Fruit fly (Drosophila melanogaster) whole organism, embryonic: ENCODE measurements around the gene qjt.

ENCODE experiments used
- Atf-2 ChIP-seq: fragments of 200-800 bp; sonication (Bioruptor generic); optimal IDR thresholded peaks from 2 replicates; lab custom pipeline; 2016; ENCODE audit warnings: missing biosample characterization, missing genetic modification characterization
- B-H1 ChIP-seq: fragments of 200-800 bp; sonication (Bioruptor generic); IDR thresholded peaks from 3 replicates; pipeline ENCODE4 v1.3.6; 2022; ENCODE audit warnings: missing biosample characterization, missing genetic modification characterization
- CG10147 ChIP-seq: fragments of 200-800 bp; sonication (Bioruptor generic); optimal IDR thresholded peaks from 2 replicates; lab custom pipeline; 2019; ENCODE audit warnings: missing biosample characterization, mild to moderate bottlenecking, missing genetic modification characterization, moderate library complexity
- CG11093 ChIP-seq: fragments of 200-800 bp; sonication (Bioruptor generic); IDR thresholded peaks from 3 replicates; pipeline ENCODE4 v1.3.6; 2022; ENCODE audit warnings: missing biosample characterization, missing genetic modification characterization
- CG11695 ChIP-seq: fragments of 200-800 bp; sonication (Bioruptor generic); IDR thresholded peaks from 3 replicates; pipeline ENCODE4 v1.3.6; 2022; ENCODE audit warnings: missing biosample characterization, missing genetic modification characterization
- CG1233 ChIP-seq: fragments of 200-800 bp; sonication (Bioruptor generic); optimal IDR thresholded peaks from 4 replicates; lab custom pipeline; 2018; ENCODE audit warnings: missing biosample characterization, mild to moderate bottlenecking, missing genetic modification characterization
- CG12744 ChIP-seq: fragments of 200-800 bp; sonication (Bioruptor generic); optimal IDR thresholded peaks from 2 replicates; lab custom pipeline; 2016; ENCODE audit warnings: missing biosample characterization, missing genetic modification characterization
- CG15479 ChIP-seq: fragments of 200-800 bp; sonication (Bioruptor generic); optimal IDR thresholded peaks from 3 replicates; lab custom pipeline; 2019; ENCODE audit warnings: missing biosample characterization, mild to moderate bottlenecking, missing genetic modification characterization, moderate library complexity
- CG2199 ChIP-seq: fragments of 200-800 bp; sonication (Bioruptor generic); IDR thresholded peaks from 3 replicates; pipeline ENCODE4 v1.3.6; 2022; ENCODE audit warnings: missing biosample characterization, missing genetic modification characterization
- CG4360 ChIP-seq: fragments of 200-800 bp; sonication (Bioruptor generic); IDR thresholded peaks from 2 replicates; pipeline ENCODE4 v1.3.6; 2022; ENCODE audit warnings: missing biosample characterization, missing genetic modification characterization
- CG4730 ChIP-seq: fragments of 200-800 bp; sonication (Bioruptor generic); IDR thresholded peaks from 2 replicates; pipeline ENCODE4 v1.3.6; 2022; ENCODE audit warnings: missing biosample characterization, missing genetic modification characterization
- CG5245 ChIP-seq: fragments of 200-800 bp; sonication (Bioruptor generic); optimal IDR thresholded peaks from 3 replicates; lab custom pipeline; 2016; ENCODE audit warnings: missing biosample characterization, missing genetic modification characterization
- CG5953 ChIP-seq: fragments of 200-800 bp; sonication (Bioruptor generic); IDR thresholded peaks from 2 replicates; pipeline ENCODE4 v1.3.6; 2022; ENCODE audit warnings: missing biosample characterization, missing genetic modification characterization
- CG8290 ChIP-seq, 3 experiments: fragments of 200-800 bp; sonication (Bioruptor generic); optimal IDR thresholded peaks; 2 replicates each; lab custom pipeline; 2016 to 2019; ENCODE audit warnings: missing biosample characterization in 3 of 3, missing genetic modification characterization in 3 of 3, mild to moderate bottlenecking in 2 of 3, moderate library complexity in 1 of 3
- CG9797 ChIP-seq: fragments of 200-800 bp; sonication (Bioruptor generic); optimal IDR thresholded peaks from 3 replicates; lab custom pipeline; 2018; ENCODE audit warnings: missing biosample characterization, mild to moderate bottlenecking, missing genetic modification characterization
- CG9932 ChIP-seq: fragments of 200-800 bp; sonication (Bioruptor generic); IDR thresholded peaks from 2 replicates; pipeline ENCODE4 v1.3.6; 2022; ENCODE audit warnings: missing biosample characterization, missing genetic modification characterization
- Drgx ChIP-seq: fragments of 200-800 bp; sonication (Bioruptor generic); IDR thresholded peaks from 2 replicates; pipeline ENCODE4 v1.3.6; 2022; ENCODE audit warnings: missing biosample characterization, missing genetic modification characterization
- Ets97D ChIP-seq: fragments of 200-800 bp; sonication (Bioruptor generic); optimal IDR thresholded peaks from 3 replicates; lab custom pipeline; 2016; ENCODE audit warnings: missing biosample characterization, missing genetic modification characterization
- Hr3 ChIP-seq: fragments of 200-800 bp; sonication (Bioruptor generic); optimal IDR thresholded peaks from 3 replicates; lab custom pipeline; 2016; ENCODE audit warnings: missing biosample characterization, missing genetic modification characterization
- Hr78 ChIP-seq, 2 experiments: fragments of 200-800 bp in 1 of 2; fragments of >200 bp in 1 of 2; sonication (Bioruptor generic) in 1 of 2; optimal IDR thresholded peaks; 2 replicates each; lab custom pipeline; 2017 to 2019; ENCODE audit warnings: missing biosample characterization in 2 of 2, missing genetic modification characterization in 2 of 2, mild to moderate bottlenecking in 1 of 2, moderate library complexity in 1 of 2
- Lim3 ChIP-seq: fragments of 200-800 bp; sonication (Bioruptor generic); IDR thresholded peaks from 2 replicates; pipeline ENCODE4 v1.3.6; 2022; ENCODE audit warnings: missing biosample characterization, missing genetic modification characterization
- Mes4 ChIP-seq: fragments of 200-800 bp; sonication (Bioruptor generic); optimal IDR thresholded peaks from 2 replicates; lab custom pipeline; 2016; ENCODE audit warnings: missing biosample characterization, missing genetic modification characterization
- Nf-YC ChIP-seq: fragments of 200-800 bp; optimal IDR thresholded peaks from 3 replicates; lab custom pipeline; 2019; ENCODE audit warnings: missing biosample characterization, mild to moderate bottlenecking, missing genetic modification characterization, moderate library complexity
- Sox102F ChIP-seq: fragments of 200-800 bp; sonication (Bioruptor generic); optimal IDR thresholded peaks from 2 replicates; lab custom pipeline; 2018; ENCODE audit warnings: missing biosample characterization, mild to moderate bottlenecking, missing genetic modification characterization, moderate library complexity
- Xrp1 ChIP-seq: fragments of 200-800 bp; sonication (Bioruptor generic); IDR thresholded peaks from 2 replicates; pipeline ENCODE4 v1.3.6; 2022; ENCODE audit warnings: missing biosample characterization, missing genetic modification characterization
- ash1 ChIP-seq: fragments of 200-800 bp; sonication (Bioruptor generic); optimal IDR thresholded peaks from 2 replicates; lab custom pipeline; 2018; ENCODE audit warnings: missing biosample characterization, mild to moderate bottlenecking, missing genetic modification characterization
- bsh ChIP-seq, 2 experiments: fragments of 200-800 bp; sonication (Bioruptor generic); optimal IDR thresholded peaks; 2 replicates each; lab custom pipeline; 2017 to 2018; ENCODE audit warnings: mild to moderate bottlenecking in 2 of 2, missing biosample characterization in 2 of 2, missing genetic modification characterization in 2 of 2, moderate library complexity in 1 of 2
- corto ChIP-seq: fragments of 200-800 bp; sonication (Bioruptor generic); optimal IDR thresholded peaks from 2 replicates; lab custom pipeline; 2016; ENCODE audit warnings: missing biosample characterization, mild to moderate bottlenecking, missing genetic modification characterization, moderate library complexity
- eyg ChIP-seq: fragments of 200-800 bp; sonication (Bioruptor generic); optimal IDR thresholded peaks from 3 replicates; lab custom pipeline; 2016; ENCODE audit warnings: missing biosample characterization, missing genetic modification characterization
- fu2 ChIP-seq: fragments of 200-800 bp; sonication (Bioruptor generic); optimal IDR thresholded peaks from 2 replicates; lab custom pipeline; 2016; ENCODE audit warnings: missing biosample characterization, missing genetic modification characterization
- gt ChIP-seq: fragments of 200-800 bp; sonication (Bioruptor generic); IDR thresholded peaks from 2 replicates; pipeline ENCODE4 v1.3.6; 2022; ENCODE audit warnings: missing biosample characterization, missing genetic modification characterization
- h ChIP-seq: fragments of >200 bp; optimal IDR thresholded peaks from 2 replicates; lab custom pipeline; 2017
- hth ChIP-seq: fragments of >200 bp; optimal IDR thresholded peaks from 2 replicates; lab custom pipeline; 2017; ENCODE audit warnings: inconsistent platforms
- lbe ChIP-seq: fragments of 200-800 bp; sonication (Bioruptor generic); optimal IDR thresholded peaks from 2 replicates; lab custom pipeline; 2016; ENCODE audit warnings: missing biosample characterization, mild to moderate bottlenecking, missing genetic modification characterization
- lola ChIP-seq, 3 experiments: fragments of >200 bp in 2 of 3; fragments of 200-800 bp in 1 of 3; sonication (Bioruptor generic) in 1 of 3; optimal IDR thresholded peaks; 2 replicates each; lab custom pipeline; 2017 to 2019; ENCODE audit warnings: missing biosample characterization in 3 of 3, missing genetic modification characterization in 3 of 3, mild to moderate bottlenecking in 1 of 3, moderate library complexity in 1 of 3
- nom ChIP-seq: fragments of 200-800 bp; sonication (Bioruptor generic); optimal IDR thresholded peaks from 2 replicates; lab custom pipeline; 2017; ENCODE audit warnings: missing biosample characterization, missing genetic modification characterization, mild to moderate bottlenecking, moderate library complexity, missing genetic modification reagents
- p53 ChIP-seq: fragments of 200-800 bp; sonication (Bioruptor generic); optimal IDR thresholded peaks from 2 replicates; lab custom pipeline; 2016; ENCODE audit warnings: missing biosample characterization, missing genetic modification characterization
- pan ChIP-seq, 4 experiments: fragments of >200 bp in 3 of 4; fragments of 200-800 bp in 1 of 4; sonication (Bioruptor generic) in 1 of 4; optimal IDR thresholded peaks in 3 of 4; IDR thresholded peaks in 1 of 4; 2 replicates each; pipeline versions ENCODE4 v1.3.6 to Lab custom; 2017 to 2022; ENCODE audit warnings: missing biosample characterization in 2 of 4, missing genetic modification characterization in 2 of 4, mixed read lengths in 1 of 4
- sens ChIP-seq: fragments of 200-800 bp; sonication (Bioruptor generic); peaks from one replicate; lab custom pipeline; 2016; ENCODE audit warnings: missing biosample characterization, missing genetic modification characterization
- sim ChIP-seq: fragments of 200-800 bp; sonication (Bioruptor generic); IDR thresholded peaks from 2 replicates; pipeline ENCODE4 v1.3.6; 2022; ENCODE audit warnings: missing biosample characterization, missing genetic modification characterization
- slbo ChIP-seq: fragments of 200-800 bp; sonication (Bioruptor generic); IDR thresholded peaks from 2 replicates; pipeline ENCODE4 v1.3.6; 2022; ENCODE audit warnings: missing biosample characterization, missing genetic modification characterization
- sob ChIP-seq: fragments of 200-800 bp; sonication (Bioruptor generic); IDR thresholded peaks from 2 replicates; pipeline ENCODE4 v1.3.6; 2022; ENCODE audit warnings: missing biosample characterization, missing genetic modification characterization
- tup ChIP-seq: fragments of 200-800 bp; sonication (Bioruptor generic); optimal IDR thresholded peaks from 2 replicates; lab custom pipeline; 2016; ENCODE audit warnings: missing biosample characterization, mild to moderate bottlenecking, missing genetic modification characterization, moderate library complexity
- tx ChIP-seq: fragments of 200-800 bp; sonication (Bioruptor generic); optimal IDR thresholded peaks from 2 replicates; lab custom pipeline; 2016; ENCODE audit warnings: missing biosample characterization, missing genetic modification characterization
- unpg ChIP-seq: fragments of 200-800 bp; sonication (Bioruptor generic); optimal IDR thresholded peaks from 3 replicates; lab custom pipeline; 2018; ENCODE audit warnings: missing biosample characterization, mild to moderate bottlenecking, missing genetic modification characterization, moderate library complexity
- vnd ChIP-seq: fragments of 200-800 bp; sonication (Bioruptor generic); IDR thresholded peaks from 3 replicates; pipeline ENCODE4 v1.3.6; 2022; ENCODE audit warnings: missing biosample characterization, missing genetic modification characterization; ENCODE audit not compliant: partially characterized antibody
- z ChIP-seq: fragments of 200-800 bp; sonication (Bioruptor generic); IDR thresholded peaks from 3 replicates; pipeline ENCODE4 v1.3.6; 2022; ENCODE audit warnings: missing biosample characterization, missing genetic modification characterization
- zfh1 ChIP-seq: fragments of 200-800 bp; sonication (Bioruptor generic); IDR thresholded peaks from 3 replicates; pipeline ENCODE4 v1.3.6; 2022; ENCODE audit warnings: missing biosample characterization, missing genetic modification characterization

qjt gene

DNA sequence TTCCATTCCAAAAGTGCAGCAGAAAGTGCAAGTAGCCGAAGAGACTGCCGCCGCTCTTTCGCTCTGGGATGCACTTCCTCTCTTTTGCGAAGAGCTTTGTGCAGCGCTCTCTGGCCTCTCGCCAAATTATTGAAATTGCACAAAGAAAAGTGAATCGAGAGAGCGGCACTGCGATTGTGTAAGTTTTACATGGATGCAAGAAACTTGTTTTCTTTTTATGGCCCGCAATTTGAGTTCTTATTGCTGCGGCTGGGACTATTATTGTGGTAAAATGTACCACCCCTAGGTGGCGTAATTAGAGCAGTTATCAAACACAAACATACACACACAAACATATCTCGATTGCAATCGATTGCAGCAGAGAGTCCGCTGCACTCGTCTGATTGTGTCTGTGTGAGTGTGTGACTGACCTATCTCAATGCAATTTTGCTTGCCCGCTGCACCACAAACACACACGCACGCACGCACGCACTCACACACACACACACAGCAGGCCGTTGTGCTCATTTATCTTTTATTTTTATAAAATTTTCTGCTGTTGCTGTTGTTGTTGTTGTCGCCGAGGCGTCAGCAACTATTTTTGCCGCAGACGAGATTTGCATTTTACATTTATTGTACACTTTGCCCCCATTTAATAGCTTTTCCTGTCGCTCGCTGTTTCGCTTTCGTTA is 21.6 kb downstream of the qjt start (continued):
- TF ChIP-seq B-H1 (no peak), CG5953 (GFP tag; lab: Robert Waterston, UW) (no peak), h (lab: Kevin White, UChicago) (no peak), ash1 (no peak), vnd (GFP tag; lab: Robert Waterston, UW) (0 out of 3 replicates have a peak, but pooled peaks have one; percentile 11), z (GFP tag; lab: Robert Waterston, UW) (0 out of 3 replicates have a peak, but pooled peaks have one; percentile 36), Mes4 (no peak), CG10147 (GFP tag; lab: Kevin White, UChicago) (no peak), CG4360 (GFP tag; lab: Robert Waterston, UW) (peak; percentile 42; the same call in 1 of the 2 replicates), CG9932 (GFP tag; lab: Robert Waterston, UW) (no peak), bsh (GFP tag; optimal IDR thresholded peaks at IDR 0.05; lab: Kevin White, UChicago) (peak in 1 of 2 experiments; percentile 24), CG12744 (GFP tag; lab: Kevin White, UChicago) (no peak), Ets97D (GFP tag; lab: Kevin White, UChicago) (no peak), eyg (GFP tag; lab: Kevin White, UChicago) (no peak), CG15479 (GFP tag; lab: Kevin White, UChicago) (peak; percentile 76), sim (GFP tag; lab: Robert Waterston, UW) (no peak), p53 (no peak), CG9797 (no peak), Atf-2 (no peak), Xrp1 (GFP tag; lab: Robert Waterston, UW) (no peak), pan (optimal IDR thresholded peaks at IDR 0.05; lab: Kevin White, UChicago) (no peak), pan (GFP tag; optimal IDR thresholded peaks at IDR 0.05 in 1 of 2, IDR thresholded peaks at IDR 0.05 in 1 of 2) (no peak), CG1233 (GFP tag; lab: Kevin White, UChicago) (no peak), CG4730 (GFP tag; lab: Robert Waterston, UW) (no peak), gt (no peak), Hr3 (GFP tag; lab: Kevin White, UChicago) (no peak), Nf-YC (tag; lab: Kevin White, UChicago) (no peak), tx (GFP tag; lab: Kevin White, UChicago) (no peak), lola (GFP tag; optimal IDR thresholded peaks at IDR 0.05; lab: Kevin White, UChicago) (no peak), nom (GFP tag; lab: Kevin White, UChicago) (peak; percentile 43), sens (GFP tag; lab: Kevin White, UChicago) (peak; percentile 10)

DNA sequence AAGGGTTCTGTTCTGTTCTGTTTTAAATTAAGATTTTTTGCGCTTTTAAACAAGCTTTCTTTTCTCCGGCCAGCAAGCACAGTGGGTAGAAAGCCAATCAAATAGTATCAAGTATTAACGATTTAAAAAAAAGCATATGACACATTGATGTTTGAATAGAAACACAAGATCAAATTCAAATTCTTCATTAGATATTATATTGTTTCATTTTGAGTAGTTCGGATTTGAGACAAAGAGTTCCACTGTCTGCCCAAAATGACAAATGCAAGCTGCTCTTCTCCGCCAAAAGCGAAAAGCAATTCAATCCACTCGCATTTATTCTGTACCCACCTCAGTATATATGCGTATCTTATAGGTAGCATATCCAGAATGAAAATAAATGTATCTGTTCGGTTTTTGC is 23.3 kb downstream of the qjt start:
- no peak for TF ChIP-seq hth (lab: Kevin White, UChicago)
- TF ChIP-seq CG8290 (GFP tag; optimal IDR thresholded peaks at IDR 0.05; lab: Kevin White, UChicago) = no peak
- no peak for TF ChIP-seq CG8290 (tag; optimal IDR thresholded peaks at IDR 0.05; lab: Kevin White, UChicago)
- peak; percentile 60 for TF ChIP-seq Drgx
- TF ChIP-seq zfh1 = 0 out of 3 replicates have a peak, but pooled peaks have one; percentile 41
- TF ChIP-seq Hr78 (GFP tag; optimal IDR thresholded peaks at IDR 0.05; lab: Kevin White, UChicago) = no peak
- TF ChIP-seq unpg = no peak
- no peak for TF ChIP-seq sob
- TF ChIP-seq CG2199 (GFP tag; lab: Robert Waterston, UW) = no peak
- TF ChIP-seq Sox102F (GFP tag; lab: Kevin White, UChicago) = peak; percentile 3
- TF ChIP-seq fu2 (GFP tag; lab: Kevin White, UChicago) = no peak
- TF ChIP-seq lbe = peak; percentile 77
- TF ChIP-seq CG11695 (GFP tag; lab: Robert Waterston, UW) = no peak
- peak; percentile 79 for TF ChIP-seq sens (GFP tag; lab: Kevin White, UChicago)
- TF ChIP-seq CG5245 = no peak
- TF ChIP-seq slbo (GFP tag; lab: Robert Waterston, UW) = peak; percentile 21; the same call in 1 of the 2 replicates
- no peak for TF ChIP-seq CG11093 (GFP tag; lab: Robert Waterston, UW)
- peak; percentile 53 for TF ChIP-seq corto (GFP tag; lab: Kevin White, UChicago)
- no peak for TF ChIP-seq Lim3 (GFP tag; lab: Robert Waterston, UW)
- no peak for TF ChIP-seq tup (GFP tag; lab: Kevin White, UChicago)
